Worm (Caenorhabditis elegans): ENCODE data around the gene F56D2.8.

- TF ChIP-seq ama-1 (optimal IDR thresholded peaks at IDR 0.05) (no peak), zag-1 (tag; optimal IDR thresholded peaks at IDR 0.05) (no peak), C34F6.9 (tag; optimal IDR thresholded peaks at IDR 0.05) (no peak), lin-11 (tag; optimal IDR thresholded peaks at IDR 0.05) (no peak), lsy-2 (tag; optimal IDR thresholded peaks at IDR 0.05) (no peak)
Measured at ce11 chrIII:5585711-5586110, 3.0 kb upstream of the F56D2.8 start.
